Worm (Caenorhabditis elegans): ENCODE data around the gene snu-13.

snu-13 gene

ce11 chrII:10658576-10659256, at the start of gene snu-13, which contains the start of gene rsp-7:
snu-13 (minus strand) TSS chrII:10658626.
rsp-7 (plus strand) TSS chrII:10659206.
- TF ChIP-seq somi-1 (GFP tag; optimal IDR thresholded peaks at IDR 0.05) (peak; percentile 0), athp-1 (tag; optimal IDR thresholded peaks at IDR 0.05) (no peak), snpc-3.4 (tag; optimal IDR thresholded peaks at IDR 0.05) (no peak), ztf-28 (GFP tag; IDR thresholded peaks at IDR 0.05) (no peak), ZK185.1 (tag; optimal IDR thresholded peaks at IDR 0.05; ENCODE audit: poor library complexity, severe bottlenecking) (peak; percentile 25), F23B12.7 (tag; optimal IDR thresholded peaks at IDR 0.05; ENCODE audit: insufficient read depth) (peak; percentile 78), unc-62 (GFP tag; optimal IDR thresholded peaks at IDR 0.05) (no peak), ztf-26 (tag; optimal IDR thresholded peaks at IDR 0.05) (no peak), aptf-2 (GFP tag; conservative IDR thresholded peaks at IDR 0.05) (no peak), attf-5 (GFP tag; optimal IDR thresholded peaks at IDR 0.05) (peak; percentile 69), ceh-40 (GFP tag; IDR thresholded peaks at IDR 0.05) (no peak), dpl-1 (GFP tag; optimal IDR thresholded peaks at IDR 0.05) (peak; percentile 21), mes-4 (tag; optimal IDR thresholded peaks at IDR 0.05) (no peak), sea-2 (GFP tag; IDR thresholded peaks at IDR 0.05) (no peak), F39B2.1 (GFP tag; IDR thresholded peaks at IDR 0.05) (no peak), nfyb-1 (GFP tag; IDR thresholded peaks at IDR 0.05) (no peak), pbrm-1 (GFP tag; IDR thresholded peaks at IDR 0.05) (no peak), Y79H2A.3 (GFP tag; conservative IDR thresholded peaks at IDR 0.05) (no peak), cebp-1 (GFP tag; IDR thresholded peaks at IDR 0.05) (no peak), cebp-1 (tag; optimal IDR thresholded peaks at IDR 0.05) (peak; percentile 36), lin-54 (GFP tag; optimal IDR thresholded peaks at IDR 0.05) (peak; percentile 68), ztf-6 (GFP tag; IDR thresholded peaks at IDR 0.05) (no peak), Y56A3A.18 (GFP tag; IDR thresholded peaks at IDR 0.05) (no peak), ceh-100 (GFP tag; IDR thresholded peaks at IDR 0.05) (no peak), F52B5.7 (tag; optimal IDR thresholded peaks at IDR 0.05) (no peak), madf-6 (GFP tag; IDR thresholded peaks at IDR 0.05) (peak; percentile 53; the same call in 1 of the 2 replicates), tbp1 (GFP tag; optimal IDR thresholded peaks at IDR 0.05) (peak; percentile 41), him-1 (tag; optimal IDR thresholded peaks at IDR 0.05) (no peak), dox-1 (GFP tag; IDR thresholded peaks at IDR 0.05) (peak; percentile 64; the same call in 1 of the 2 replicates), B0019.2 (GFP tag; conservative IDR thresholded peaks at IDR 0.05) (no peak), B0035.1 (tag; optimal IDR thresholded peaks at IDR 0.05) (no peak), mcd-1 (GFP tag; IDR thresholded peaks at IDR 0.05) (peak; percentile 72), gei-17 (GFP tag; optimal IDR thresholded peaks at IDR 0.05) (no peak), F33H1.4 (GFP tag; IDR thresholded peaks at IDR 0.05) (peak; percentile 91), F55B11.4 (tag; optimal IDR thresholded peaks at IDR 0.05; ENCODE audit: borderline replicate concordance, insufficient read depth) (no peak), F22D6.2 (tag; optimal IDR thresholded peaks at IDR 0.05) (no peak), lsl-1 (GFP tag; optimal IDR thresholded peaks at IDR 0.05) (peak; percentile 69), bed-1 (GFP tag; IDR thresholded peaks at IDR 0.05) (no peak), atf-7 (tag; optimal IDR thresholded peaks at IDR 0.05) (no peak), let-607 (tag; optimal IDR thresholded peaks at IDR 0.05) (no peak), ztf-25 (GFP tag; IDR thresholded peaks at IDR 0.05) (no peak), egl-44 (GFP tag; IDR thresholded peaks at IDR 0.05) (no peak), Y53F4B.3 (GFP tag; IDR thresholded peaks at IDR 0.05) (no peak), fkh-3 (tag; optimal IDR thresholded peaks at IDR 0.05) (no peak), xnd-1 (tag; optimal IDR thresholded peaks at IDR 0.05) (peak; percentile 33), unc-130 (GFP tag; optimal IDR thresholded peaks at IDR 0.05) (no peak), lin-35 (GFP tag; optimal IDR thresholded peaks at IDR 0.05) (peak in 1 of 3 experiments; percentile 50), F57A8.1 (GFP tag; optimal IDR thresholded peaks at IDR 0.05) (no peak)

Data from whole organism, young adult.